Worm (Caenorhabditis elegans): ENCODE measurements around the gene cft-1.

cft-1 gene

DNA sequence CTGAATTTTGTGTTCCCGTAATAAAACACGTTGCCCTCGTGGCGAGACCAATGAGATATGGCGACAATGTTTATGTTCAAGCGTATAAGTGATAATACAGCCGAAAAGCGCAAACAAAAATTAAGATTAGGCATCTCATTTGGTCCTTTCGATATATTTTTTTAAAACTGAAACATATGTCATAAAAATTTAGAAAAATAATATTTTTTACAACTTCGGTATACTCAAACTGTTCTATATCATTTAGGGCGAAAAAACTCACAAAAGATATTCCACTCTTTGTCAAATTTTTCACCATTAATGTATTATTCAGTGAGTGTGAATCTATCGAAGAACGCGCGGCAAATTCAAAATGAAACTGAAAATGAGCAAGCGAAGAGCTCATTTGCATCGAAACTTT, at the start of gene cft-1:
Gene cft-1 (plus strand): TSS at position 301 of the 400 bp plus-strand sequence.
- no peak for TF ChIP-seq unc-62 (GFP tag; optimal IDR thresholded peaks at IDR 0.05)

DNA sequence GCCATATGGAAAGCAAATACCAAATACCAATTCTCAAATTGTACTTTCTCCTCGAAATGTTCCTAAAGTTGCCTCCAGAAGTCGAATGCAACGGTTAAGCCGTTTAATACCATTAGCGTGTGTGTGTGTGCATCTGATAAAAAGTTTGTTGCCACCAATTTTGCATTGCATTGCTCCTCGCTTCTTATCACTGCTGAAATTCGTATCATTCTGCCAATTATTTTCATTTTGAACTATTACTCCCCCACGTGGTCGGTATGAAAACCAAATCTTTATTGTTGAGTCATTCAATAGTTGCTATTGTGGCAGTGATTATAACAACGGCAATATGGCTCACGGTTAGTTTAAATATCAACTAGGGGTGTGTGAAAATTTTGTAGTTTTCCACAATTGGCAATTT, 48.4 kb upstream of the cft-1 start, which contains the start of gene T05C3.6:
Gene T05C3.6 (plus strand): TSS at position 241 of the 400 bp plus-strand sequence.
- no peak for TF ChIP-seq unc-62 (GFP tag; optimal IDR thresholded peaks at IDR 0.05)

DNA sequence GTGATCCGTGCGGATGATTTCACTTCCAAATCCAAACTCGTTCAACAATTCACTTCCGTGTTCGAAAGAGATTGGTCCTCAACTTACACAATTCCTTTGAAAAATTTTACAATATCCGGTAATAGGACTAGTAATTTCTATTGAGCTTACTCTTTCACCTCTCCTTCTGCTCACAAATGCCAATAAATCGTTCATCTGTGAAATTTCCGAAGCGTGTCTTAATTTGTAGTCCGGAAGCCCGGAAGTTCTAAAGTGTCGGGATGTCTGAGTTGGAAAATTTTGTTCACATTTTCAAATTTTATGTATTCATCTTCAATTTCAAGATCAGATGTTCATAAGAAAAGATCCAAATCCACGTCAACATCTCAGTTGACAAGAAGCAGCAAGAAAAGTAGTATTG, 45.2 kb upstream of the cft-1 start, which contains the start of gene T05C3.2:
Gene T05C3.2 (plus strand): TSS at position 301 of the 400 bp plus-strand sequence.
- no peak for TF ChIP-seq unc-62 (GFP tag; optimal IDR thresholded peaks at IDR 0.05)

- no peak for TF ChIP-seq unc-62 (GFP tag; optimal IDR thresholded peaks at IDR 0.05)
Observed at ce11 chrV:5499475-5499874, 39.1 kb upstream of the cft-1 start.

ce11 chrV:5502701-5503100, 35.9 kb upstream of the cft-1 start:
- TF ChIP-seq unc-62 (GFP tag; optimal IDR thresholded peaks at IDR 0.05): no peak

- no peak for TF ChIP-seq unc-62 (GFP tag; optimal IDR thresholded peaks at IDR 0.05)
Observed at ce11 chrV:5504295-5504694, 34.3 kb upstream of the cft-1 start.

DNA sequence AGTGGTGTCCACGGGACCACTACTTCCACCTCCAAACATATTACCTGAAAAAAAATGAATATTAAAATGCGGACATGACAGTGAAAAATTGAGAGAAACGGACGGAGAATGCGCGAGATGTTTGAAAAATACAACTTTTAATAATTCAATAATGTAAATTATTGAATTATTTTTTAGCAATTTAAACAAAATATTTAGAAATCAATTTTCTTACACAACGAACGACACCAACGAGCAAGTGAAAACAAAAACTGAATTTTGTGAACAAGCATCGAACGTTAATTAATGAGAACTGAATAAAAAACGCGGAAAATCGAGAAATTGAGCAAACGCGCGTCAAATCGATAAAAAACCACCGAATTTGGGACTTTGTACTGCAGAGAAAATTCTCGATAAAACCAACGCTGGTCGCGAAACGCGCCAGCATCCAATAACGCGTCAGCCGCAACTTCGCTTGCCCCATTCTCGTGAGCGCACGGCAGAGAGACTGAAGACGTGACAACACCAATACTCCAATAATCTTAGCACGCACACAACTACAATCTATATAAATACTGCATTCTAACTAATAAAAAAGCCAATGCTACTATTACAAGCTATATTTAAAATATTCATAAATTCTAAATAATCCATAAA, 33.7 kb upstream of the cft-1 start, which contains the start of the genes dnj-19 and nhr-47:
Gene dnj-19 (minus strand): TSS at position 51 of the 636 bp plus-strand sequence.
Gene nhr-47 (plus strand): TSS at position 447 of the 636 bp plus-strand sequence.
- TF ChIP-seq unc-62 (GFP tag; optimal IDR thresholded peaks at IDR 0.05): no peak

- no peak for TF ChIP-seq unc-62 (GFP tag; optimal IDR thresholded peaks at IDR 0.05)
Observed at ce11 chrV:5509134-5509533, 29.5 kb upstream of the cft-1 start.

- TF ChIP-seq unc-62 (GFP tag; optimal IDR thresholded peaks at IDR 0.05): no peak
Observed at ce11 chrV:5509966-5510365, 28.6 kb upstream of the cft-1 start.

- no peak for TF ChIP-seq unc-62 (GFP tag; optimal IDR thresholded peaks at IDR 0.05)
Observed at ce11 chrV:5511720-5512119, 26.9 kb upstream of the cft-1 start.

ce11 chrV:5512559-5512958, 26.0 kb upstream of the cft-1 start:
- no peak for TF ChIP-seq unc-62 (GFP tag; optimal IDR thresholded peaks at IDR 0.05)

- no peak for TF ChIP-seq unc-62 (GFP tag; optimal IDR thresholded peaks at IDR 0.05)
Observed at ce11 chrV:5513630-5514378, 24.8 kb upstream of the cft-1 start, which contains the start of the genes hpo-15 and mms-19. Gene hpo-15, minus strand, starts transcription at chrV:5513830. Gene mms-19, plus strand, starts transcription at chrV:5514348.

ce11 chrV:5521735-5522241, 16.8 kb upstream of the cft-1 start, which contains the start of gene hir-1:
Gene hir-1, plus strand, starts transcription at chrV:5522139.
- no peak for TF ChIP-seq unc-62 (GFP tag; optimal IDR thresholded peaks at IDR 0.05)

- TF ChIP-seq unc-62 (GFP tag; optimal IDR thresholded peaks at IDR 0.05): no peak
Observed at ce11 chrV:5523260-5523659, 15.3 kb upstream of the cft-1 start.

DNA sequence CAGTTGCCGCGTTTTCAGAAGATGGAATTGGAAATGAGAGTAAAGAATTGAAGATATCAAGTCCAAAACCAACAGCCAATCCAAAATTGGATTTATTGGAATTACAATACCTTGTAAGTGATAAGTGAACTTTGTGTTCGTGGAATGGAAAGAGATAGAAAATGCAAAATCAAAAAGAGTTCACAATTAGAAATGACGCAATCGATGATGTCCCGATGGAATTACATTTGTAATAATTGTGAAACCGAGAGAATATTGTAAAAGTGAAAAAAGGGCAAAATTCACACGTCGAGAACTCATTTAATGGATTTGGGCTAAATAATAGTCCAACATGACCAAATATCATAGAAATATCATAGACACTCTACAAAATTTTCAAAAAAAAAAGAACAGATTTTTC, 13.4 kb upstream of the cft-1 start:
- no peak for TF ChIP-seq unc-62 (GFP tag; optimal IDR thresholded peaks at IDR 0.05)

- no peak for TF ChIP-seq unc-62 (GFP tag; optimal IDR thresholded peaks at IDR 0.05)
Observed at ce11 chrV:5527694-5528093, 10.9 kb upstream of the cft-1 start.

- TF ChIP-seq unc-62 (GFP tag; optimal IDR thresholded peaks at IDR 0.05): no peak
Observed at ce11 chrV:5533755-5534154, 4.8 kb upstream of the cft-1 start, which contains the start of gene grl-1. Gene grl-1, minus strand, starts transcription at chrV:5533855.
